Worm (Caenorhabditis elegans) whole organism, mixed stage, embryonic: ENCODE data around the gene Y39A1A.27.

Experiments used
- M03D4.4 ChIP-seq: sonication (generic microtip); optimal IDR thresholded peaks from 2 replicates; lab custom pipeline; 2017; ENCODE audit warnings: mild to moderate bottlenecking, missing genetic modification characterization, missing compliant biosample characterization
- bed-3 ChIP-seq: fragments of 200-800 bp; sonication (Bioruptor generic); optimal IDR thresholded peaks from 3 replicates; lab custom pipeline; 2018; ENCODE audit warnings: mild to moderate bottlenecking, missing genetic modification characterization, moderate library complexity, missing compliant biosample characterization
- blmp-1 ChIP-seq: fragments of 150-350 bp; optimal IDR thresholded peaks from 2 replicates; lab custom pipeline; 2014; ENCODE audit warnings: missing biosample characterization, missing genetic modification characterization
- ceh-39 ChIP-seq: fragments of 150-350 bp; optimal IDR thresholded peaks from 2 replicates; lab custom pipeline; 2014; ENCODE audit warnings: missing biosample characterization, missing genetic modification characterization
- ceh-83 ChIP-seq: fragments of 200-800 bp; sonication (Bioruptor generic); optimal IDR thresholded peaks from 2 replicates; lab custom pipeline; 2018; ENCODE audit warnings: mild to moderate bottlenecking, missing genetic modification characterization, missing compliant biosample characterization
- ces-1 ChIP-seq: fragments of 150-350 bp; optimal IDR thresholded peaks from 2 replicates; lab custom pipeline; 2014; ENCODE audit warnings: missing biosample characterization, missing genetic modification reagents, missing genetic modification characterization
- cnd-1 ChIP-seq: fragments of 200-800 bp; sonication (Bioruptor generic); optimal IDR thresholded peaks from 2 replicates; lab custom pipeline; 2018; ENCODE audit warnings: mild to moderate bottlenecking, missing genetic modification characterization, missing compliant biosample characterization
- drap-1 ChIP-seq: fragments of 200-800 bp; sonication (Bioruptor generic); optimal IDR thresholded peaks from 3 replicates; lab custom pipeline; 2018; ENCODE audit warnings: mild to moderate bottlenecking, missing genetic modification characterization, missing compliant biosample characterization
- elt-1 ChIP-seq: sonication (generic microtip); optimal IDR thresholded peaks from 2 replicates; lab custom pipeline; 2017; ENCODE audit warnings: missing genetic modification characterization, mild to moderate bottlenecking, missing compliant biosample characterization, antibody characterized with exemption, moderate library complexity, borderline replicate concordance; ENCODE audit not compliant: insufficient read depth
- elt-3 ChIP-seq: fragments of 150-350 bp; optimal IDR thresholded peaks from 2 replicates; lab custom pipeline; 2014; ENCODE audit warnings: missing biosample characterization, missing genetic modification characterization
- flh-1 ChIP-seq: fragments of 200-800 bp; sonication (Bioruptor generic); optimal IDR thresholded peaks from 2 replicates; lab custom pipeline; 2018; ENCODE audit warnings: mild to moderate bottlenecking, missing genetic modification characterization, moderate library complexity, missing compliant biosample characterization
- ham-2 ChIP-seq: fragments of 200-800 bp; sonication (Bioruptor generic); optimal IDR thresholded peaks from 2 replicates; lab custom pipeline; 2018; ENCODE audit warnings: mild to moderate bottlenecking, missing genetic modification characterization, missing compliant biosample characterization
- hlh-1 ChIP-seq: fragments of 150-350 bp; optimal IDR thresholded peaks from 2 replicates; lab custom pipeline; 2014; ENCODE audit warnings: missing biosample characterization, missing genetic modification reagents, missing genetic modification characterization
- lin-13 ChIP-seq: fragments of 150-350 bp; optimal IDR thresholded peaks from 2 replicates; lab custom pipeline; 2014; ENCODE audit warnings: missing biosample characterization, missing genetic modification characterization
- lin-32 ChIP-seq: fragments of 200-800 bp; sonication (Bioruptor generic); optimal IDR thresholded peaks from 2 replicates; lab custom pipeline; 2018; ENCODE audit warnings: mild to moderate bottlenecking, missing genetic modification characterization, missing compliant biosample characterization
- lsy-2 ChIP-seq: fragments of 150-350 bp; optimal IDR thresholded peaks from 2 replicates; lab custom pipeline; 2014; ENCODE audit warnings: missing biosample characterization, missing genetic modification characterization
- mls-2 ChIP-seq: sonication (generic microtip); optimal IDR thresholded peaks from 2 replicates; lab custom pipeline; 2016; ENCODE audit warnings: mild to moderate bottlenecking, missing genetic modification characterization, moderate library complexity, missing compliant biosample characterization
- nhr-2 ChIP-seq: fragments of 150-350 bp; optimal IDR thresholded peaks from 2 replicates; lab custom pipeline; 2014; ENCODE audit warnings: missing biosample characterization, missing genetic modification characterization
- nhr-237 ChIP-seq: fragments of 150-350 bp; optimal IDR thresholded peaks from 2 replicates; lab custom pipeline; 2014; ENCODE audit warnings: missing biosample characterization, missing genetic modification characterization
- nhr-28 ChIP-seq: fragments of 150-350 bp; optimal IDR thresholded peaks from 2 replicates; lab custom pipeline; 2014; ENCODE audit warnings: missing biosample characterization, missing genetic modification characterization
- pha-4 ChIP-seq: fragments of 150-350 bp; optimal IDR thresholded peaks from 2 replicates; lab custom pipeline; 2018; ENCODE audit warnings: missing biosample characterization, missing genetic modification reagents, missing genetic modification characterization
- sem-2 ChIP-seq: fragments of 200-800 bp; sonication (Bioruptor generic); optimal IDR thresholded peaks from 2 replicates; lab custom pipeline; 2018; ENCODE audit warnings: mild to moderate bottlenecking, missing genetic modification characterization, missing compliant biosample characterization
- snpc-4 ChIP-seq: fragments of 150-350 bp; optimal IDR thresholded peaks from 2 replicates; lab custom pipeline; 2014; ENCODE audit warnings: missing biosample characterization, missing genetic modification characterization
- sptf-1 ChIP-seq: sonication (generic microtip); optimal IDR thresholded peaks from 2 replicates; lab custom pipeline; 2017; ENCODE audit warnings: mild to moderate bottlenecking, missing genetic modification characterization, moderate library complexity, missing compliant biosample characterization
- unc-120 ChIP-seq: sonication (generic microtip); optimal IDR thresholded peaks from 2 replicates; lab custom pipeline; 2017; ENCODE audit warnings: missing genetic modification characterization, missing compliant biosample characterization; ENCODE audit not compliant: poor library complexity, severe bottlenecking
- unc-39 ChIP-seq: fragments of 150-350 bp; optimal IDR thresholded peaks from 2 replicates; lab custom pipeline; 2014; ENCODE audit warnings: missing biosample characterization, missing genetic modification characterization
- unc-62 ChIP-seq: fragments of 150-350 bp; optimal IDR thresholded peaks from 2 replicates; lab custom pipeline; 2014; ENCODE audit warnings: missing biosample characterization, missing genetic modification reagents, missing genetic modification characterization
- zip-8 ChIP-seq: fragments of 150-350 bp; optimal IDR thresholded peaks from 2 replicates; lab custom pipeline; 2014; ENCODE audit warnings: missing biosample characterization, missing genetic modification characterization
- ztf-11 ChIP-seq: fragments of 150-350 bp; optimal IDR thresholded peaks from 2 replicates; lab custom pipeline; 2014; ENCODE audit warnings: missing biosample characterization, missing genetic modification characterization

Gene Y39A1A.27

DNA sequence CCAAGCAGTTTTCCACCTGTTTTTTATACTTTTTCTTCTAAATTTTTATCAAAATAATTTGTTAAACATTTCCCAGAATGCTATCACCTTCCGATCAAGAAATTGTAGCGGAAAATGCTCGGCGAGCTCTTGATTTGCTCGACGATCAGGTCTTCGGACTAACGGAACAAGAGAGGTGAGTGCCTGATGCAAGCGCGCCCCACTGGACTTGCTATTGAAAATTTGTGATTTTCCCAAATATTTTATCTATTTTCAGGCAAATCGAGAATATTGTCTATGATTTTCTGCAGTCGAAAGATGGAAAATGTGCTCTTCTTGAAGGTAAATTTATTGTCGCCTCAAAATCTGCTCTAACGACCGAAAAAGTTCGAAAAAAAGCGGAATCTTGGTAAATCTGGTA is 7.3 kb downstream of the Y39A1A.27 start, which contains the start of gene orc-4:
Gene orc-4, plus strand, starts transcription at position 77 of the 400 bp plus-strand sequence.
- TF ChIP-seq ces-1 (GFP tag; lab: Kevin White, UChicago) = no peak
- TF ChIP-seq nhr-28 (tag; lab: Kevin White, UChicago) = no peak
- no peak for TF ChIP-seq lsy-2
- TF ChIP-seq snpc-4 (tag; lab: Kevin White, UChicago) = no peak
- TF ChIP-seq drap-1 = no peak
- TF ChIP-seq nhr-237 = no peak
- TF ChIP-seq lin-13 (tag; lab: Kevin White, UChicago) = no peak
- no peak for TF ChIP-seq bed-3 (GFP tag; lab: Kevin White, UChicago)
- no peak for TF ChIP-seq sptf-1 (tag; lab: Kevin White, UChicago)
- TF ChIP-seq ceh-83 (GFP tag; lab: Kevin White, UChicago) = no peak
- no peak for TF ChIP-seq lin-32 (GFP tag; lab: Kevin White, UChicago)
- no peak for TF ChIP-seq elt-1 (tag; lab: Kevin White, UChicago)
- no peak for TF ChIP-seq zip-8 (tag; lab: Kevin White, UChicago)
- no peak for TF ChIP-seq elt-3 (tag; lab: Kevin White, UChicago)
- TF ChIP-seq pha-4 = no peak
- TF ChIP-seq nhr-2 (tag; lab: Kevin White, UChicago) = no peak
- TF ChIP-seq flh-1 (GFP tag; lab: Kevin White, UChicago) = no peak

ce11 chrIII:10649219-10649618 is 10.4 kb downstream of the Y39A1A.27 start, which contains the start of gene emg-1:
TSS of gene emg-1 (plus strand) at chrIII:10649519.
- TF ChIP-seq elt-3 (tag; lab: Kevin White, UChicago) (no peak), unc-120 (no peak)

ce11 chrIII:10651634-10652033 is 12.9 kb downstream of the Y39A1A.27 start:
- peak; percentile 67 for TF ChIP-seq ces-1 (GFP tag; lab: Kevin White, UChicago)
- no peak for TF ChIP-seq M03D4.4
- peak; percentile 32 for TF ChIP-seq zip-8 (tag; lab: Kevin White, UChicago)
- no peak for TF ChIP-seq unc-39
- TF ChIP-seq nhr-2 (tag; lab: Kevin White, UChicago) = peak; percentile 56
- no peak for TF ChIP-seq elt-1 (tag; lab: Kevin White, UChicago)
- TF ChIP-seq ham-2 = peak; percentile 69
- peak; percentile 56 for TF ChIP-seq mls-2
- TF ChIP-seq ztf-11 (tag; lab: Kevin White, UChicago) = no peak
- no peak for TF ChIP-seq unc-120
- peak; percentile 95 for TF ChIP-seq pha-4
- peak; percentile 24 for TF ChIP-seq unc-62 (GFP tag; lab: Kevin White, UChicago)
- TF ChIP-seq cnd-1 (tag; lab: Kevin White, UChicago) = peak; percentile 44
- TF ChIP-seq hlh-1 = no peak
- TF ChIP-seq sem-2 (GFP tag; lab: Kevin White, UChicago) = peak; percentile 27
- peak; percentile 18 for TF ChIP-seq drap-1
- TF ChIP-seq bed-3 (GFP tag; lab: Kevin White, UChicago) = no peak
- peak; percentile 64 for TF ChIP-seq lin-13 (tag; lab: Kevin White, UChicago)
- no peak for TF ChIP-seq flh-1 (GFP tag; lab: Kevin White, UChicago)
- TF ChIP-seq lin-32 (GFP tag; lab: Kevin White, UChicago) = peak; percentile 42
- TF ChIP-seq ceh-39 (tag; lab: Kevin White, UChicago) = peak; percentile 70
- peak; percentile 54 for TF ChIP-seq lsy-2
- no peak for TF ChIP-seq nhr-28 (tag; lab: Kevin White, UChicago)

ce11 chrIII:10652833-10653232 is 14.1 kb downstream of the Y39A1A.27 start:
- TF ChIP-seq zip-8 (tag; lab: Kevin White, UChicago) = peak; percentile 79
- TF ChIP-seq lsy-2 = no peak
- no peak for TF ChIP-seq ces-1 (GFP tag; lab: Kevin White, UChicago)

DNA sequence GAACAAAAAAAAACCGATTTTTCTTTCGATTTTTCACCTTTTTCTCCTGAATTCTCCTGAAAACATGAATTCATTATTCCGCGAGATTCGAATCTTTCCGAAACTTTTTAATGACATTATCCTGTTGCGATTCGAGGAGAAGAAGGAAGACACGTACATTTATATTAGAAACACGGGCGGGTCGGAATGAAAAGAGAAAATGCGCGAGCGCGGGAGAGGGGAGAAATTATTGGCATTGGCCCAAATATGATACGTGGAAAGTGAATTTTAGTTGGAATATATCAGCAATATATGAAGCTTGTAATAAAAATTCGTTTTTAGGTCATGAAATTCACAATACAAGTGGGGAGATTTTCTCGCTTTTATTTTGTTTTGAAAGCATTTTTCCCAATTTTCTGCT is 14.7 kb downstream of the Y39A1A.27 start:
- TF ChIP-seq zip-8 (tag; lab: Kevin White, UChicago) (peak; percentile 11), elt-3 (tag; lab: Kevin White, UChicago) (no peak), blmp-1 (tag; lab: Kevin White, UChicago) (peak; percentile 91)
- TF ChIP-seq, all 35 proteins: peak for 2

DNA sequence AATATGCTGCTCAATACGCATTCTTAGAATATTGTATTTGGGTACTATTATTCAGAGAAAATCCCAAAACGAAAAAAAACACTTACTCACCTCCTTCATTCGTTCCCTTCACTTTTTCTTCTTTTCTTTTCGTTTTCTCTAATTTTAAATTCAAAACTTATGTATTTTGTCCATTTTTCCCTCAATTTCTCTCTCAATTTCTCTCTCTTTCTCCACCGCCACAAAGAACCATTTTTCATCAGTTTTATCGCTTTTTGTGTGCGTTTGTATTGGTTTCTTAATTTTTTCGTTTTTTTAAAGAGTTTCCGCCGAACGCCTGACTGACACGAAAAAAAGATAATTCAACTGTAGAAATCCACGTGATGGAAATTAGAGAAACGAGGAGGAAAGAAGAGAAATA is 15.9 kb downstream of the Y39A1A.27 start, which contains the start of gene cnt-2:
Gene cnt-2, plus strand, starts transcription at position 301 of the 400 bp plus-strand sequence.
- TF ChIP-seq mls-2 = no peak
- TF ChIP-seq elt-1 (tag; lab: Kevin White, UChicago) = no peak
- TF ChIP-seq ceh-39 (tag; lab: Kevin White, UChicago) = no peak
- TF ChIP-seq M03D4.4 = no peak
- TF ChIP-seq nhr-28 (tag; lab: Kevin White, UChicago) = no peak
